Worm (Caenorhabditis elegans): ENCODE results near the gene svh-2.

- no peak for TF ChIP-seq B0310.2 (tag; optimal IDR thresholded peaks at IDR 0.05)
- TF ChIP-seq ceh-13 (GFP tag; optimal IDR thresholded peaks at IDR 0.05): no peak
- TF ChIP-seq hmg-4 (GFP tag; optimal IDR thresholded peaks at IDR 0.05): no peak
- TF ChIP-seq ama-1 (optimal IDR thresholded peaks at IDR 0.05): no peak
- TF ChIP-seq hmbx-1 (tag; optimal IDR thresholded peaks at IDR 0.05): no peak
- TF ChIP-seq ets-7 (tag; optimal IDR thresholded peaks at IDR 0.05): no peak
- TF ChIP-seq ceh-36 (tag; optimal IDR thresholded peaks at IDR 0.05): no peak
- no peak for TF ChIP-seq F13C5.2 (tag; optimal IDR thresholded peaks at IDR 0.05)
- no peak for TF ChIP-seq tbx-37 (GFP tag; conservative IDR thresholded peaks at IDR 0.05)
These were observed 48.9 kb downstream of the svh-2 start for ce11 chrX:6601967-6602366.

All from whole organism, early embryonic.